Worm (Caenorhabditis elegans) whole organism, L3 larva: ENCODE measurements around the gene W09D10.4.

ENCODE experiments used
- R02D3.7 ChIP-seq: fragments of 150-350 bp; optimal IDR thresholded peaks from 2 replicates; lab custom pipeline; 2014; ENCODE audit warnings: missing biosample characterization, missing genetic modification characterization
- ZK546.5 ChIP-seq: sonication (generic microtip); optimal IDR thresholded peaks from 2 replicates; lab custom pipeline; 2017; ENCODE audit warnings: missing biosample characterization, missing genetic modification characterization
- aly-2 ChIP-seq: fragments of 150-350 bp; optimal IDR thresholded peaks from 2 replicates; lab custom pipeline; 2014; ENCODE audit warnings: missing biosample characterization, missing genetic modification characterization
- ama-1 ChIP-seq: fragments of 150-350 bp; optimal IDR thresholded peaks from 2 replicates; lab custom pipeline; 2018
- ceh-16 ChIP-seq: sonication (generic microtip); optimal IDR thresholded peaks from 2 replicates; lab custom pipeline; 2017; ENCODE audit warnings: missing biosample characterization, missing genetic modification characterization
- ceh-28 ChIP-seq: fragments of 150-350 bp; optimal IDR thresholded peaks from 2 replicates; lab custom pipeline; 2014; ENCODE audit warnings: missing biosample characterization, missing genetic modification reagents, missing genetic modification characterization
- ceh-82 ChIP-seq: fragments of 150-350 bp; optimal IDR thresholded peaks from 2 replicates; lab custom pipeline; 2014; ENCODE audit warnings: missing biosample characterization, missing genetic modification characterization
- ceh-9 ChIP-seq: sonication (generic microtip); optimal IDR thresholded peaks from 2 replicates; lab custom pipeline; 2018; ENCODE audit warnings: missing biosample characterization, missing genetic modification characterization
- daf-12 ChIP-seq: fragments of 150-350 bp; optimal IDR thresholded peaks from 2 replicates; lab custom pipeline; 2014; ENCODE audit warnings: missing biosample characterization, missing genetic modification reagents, missing genetic modification characterization
- egl-27 ChIP-seq: sonication (generic microtip); optimal IDR thresholded peaks from 4 replicates; lab custom pipeline; 2017; ENCODE audit warnings: missing biosample characterization, missing genetic modification reagents, missing genetic modification characterization
- egl-5 ChIP-seq: fragments of 150-350 bp; optimal IDR thresholded peaks from 2 replicates; lab custom pipeline; 2017; ENCODE audit warnings: missing biosample characterization, missing genetic modification reagents, missing genetic modification characterization, inconsistent platforms
- elt-2 ChIP-seq: sonication (generic microtip); optimal IDR thresholded peaks from 2 replicates; lab custom pipeline; 2016; ENCODE audit warnings: missing genetic modification reagents, mild to moderate bottlenecking, missing genetic modification characterization, missing compliant biosample characterization
- elt-3 ChIP-seq, 3 experiments: fragments of 150-350 bp in 1 of 3; sonication (generic microtip) in 2 of 3; optimal IDR thresholded peaks; 2 replicates in 2 of 3; 4 replicates in 1 of 3; lab custom pipeline; 2014 to 2017; ENCODE audit warnings: missing biosample characterization in 3 of 3, missing genetic modification characterization in 3 of 3
- eor-1 ChIP-seq, 2 experiments: fragments of 150-350 bp; optimal IDR thresholded peaks; 2 replicates each; lab custom pipeline; 2014 to 2018; ENCODE audit warnings: missing biosample characterization in 2 of 2, missing genetic modification characterization in 2 of 2
- fkh-10 ChIP-seq: sonication (generic microtip); optimal IDR thresholded peaks from 2 replicates; lab custom pipeline; 2017; ENCODE audit warnings: missing biosample characterization, missing genetic modification reagents, missing genetic modification characterization
- fkh-2 ChIP-seq: fragments of 150-350 bp; optimal IDR thresholded peaks from 2 replicates; lab custom pipeline; 2014; ENCODE audit warnings: missing biosample characterization, missing genetic modification reagents, missing genetic modification characterization
- fos-1 ChIP-seq: fragments of 150-350 bp; optimal IDR thresholded peaks from 2 replicates; lab custom pipeline; 2014; ENCODE audit warnings: missing biosample characterization, missing genetic modification characterization
- hmg-11 ChIP-seq: sonication (generic microtip); optimal IDR thresholded peaks from 2 replicates; lab custom pipeline; 2016; ENCODE audit warnings: missing genetic modification characterization, missing compliant biosample characterization
- jun-1 ChIP-seq: fragments of 150-350 bp; optimal IDR thresholded peaks from 2 replicates; lab custom pipeline; 2014; ENCODE audit warnings: missing biosample characterization, missing genetic modification reagents, missing genetic modification characterization
- lin-15B ChIP-seq: fragments of 150-350 bp; optimal IDR thresholded peaks from 2 replicates; lab custom pipeline; 2014; ENCODE audit warnings: missing biosample characterization, missing genetic modification characterization
- lin-39 ChIP-seq: fragments of 150-350 bp; optimal IDR thresholded peaks from 2 replicates; lab custom pipeline; 2018; ENCODE audit warnings: missing biosample characterization, missing genetic modification reagents, missing genetic modification characterization
- lsy-12 ChIP-seq: sonication (generic microtip); optimal IDR thresholded peaks from 2 replicates; lab custom pipeline; 2016; ENCODE audit warnings: mild to moderate bottlenecking, missing genetic modification characterization, missing compliant biosample characterization
- mdl-1 ChIP-seq: fragments of 150-350 bp; optimal IDR thresholded peaks from 2 replicates; lab custom pipeline; 2014; ENCODE audit warnings: missing biosample characterization, missing genetic modification characterization
- nfya-1 ChIP-seq: sonication (generic microtip); optimal IDR thresholded peaks from 2 replicates; lab custom pipeline; 2017; ENCODE audit warnings: missing genetic modification characterization, mild to moderate bottlenecking, missing compliant biosample characterization, antibody characterized with exemption, moderate library complexity; ENCODE audit not compliant: insufficient read depth
- nhr-11 ChIP-seq: fragments of 150-350 bp; optimal IDR thresholded peaks from 2 replicates; lab custom pipeline; 2014; ENCODE audit warnings: missing biosample characterization, missing genetic modification characterization
- nhr-12 ChIP-seq: fragments of 150-350 bp; optimal IDR thresholded peaks from 2 replicates; lab custom pipeline; 2014; ENCODE audit warnings: missing biosample characterization, missing genetic modification characterization
- nhr-23 ChIP-seq: fragments of 150-350 bp; optimal IDR thresholded peaks from 2 replicates; lab custom pipeline; 2014; ENCODE audit warnings: missing biosample characterization, missing genetic modification reagents, missing genetic modification characterization
- nhr-237 ChIP-seq: fragments of 150-350 bp; optimal IDR thresholded peaks from 2 replicates; lab custom pipeline; 2014; ENCODE audit warnings: missing biosample characterization, missing genetic modification characterization
- nhr-25 ChIP-seq: sonication (generic microtip); optimal IDR thresholded peaks from 2 replicates; lab custom pipeline; 2017; ENCODE audit warnings: missing biosample characterization, missing genetic modification characterization
- nhr-28 ChIP-seq: fragments of 150-350 bp; optimal IDR thresholded peaks from 2 replicates; lab custom pipeline; 2014; ENCODE audit warnings: missing biosample characterization, missing genetic modification characterization
- nhr-43 ChIP-seq: sonication (generic microtip); optimal IDR thresholded peaks from 2 replicates; lab custom pipeline; 2016; ENCODE audit warnings: mild to moderate bottlenecking, missing genetic modification characterization, missing compliant biosample characterization; ENCODE audit not compliant: poor library complexity, severe bottlenecking
- nhr-67 ChIP-seq: fragments of 150-350 bp; optimal IDR thresholded peaks from 2 replicates; lab custom pipeline; 2014; ENCODE audit warnings: missing biosample characterization, missing genetic modification characterization
- nhr-76 ChIP-seq: fragments of 150-350 bp; sonication (generic microtip); optimal IDR thresholded peaks from 5 replicates; lab custom pipeline; 2014; ENCODE audit warnings: missing biosample characterization, missing genetic modification characterization
- nhr-77 ChIP-seq: fragments of 150-350 bp; optimal IDR thresholded peaks from 2 replicates; lab custom pipeline; 2014; ENCODE audit warnings: missing biosample characterization, missing genetic modification characterization
- pha-4 ChIP-seq: fragments of 150-350 bp; optimal IDR thresholded peaks from 2 replicates; lab custom pipeline; 2014; ENCODE audit warnings: missing biosample characterization, missing genetic modification reagents, missing genetic modification characterization
- pqm-1 ChIP-seq: fragments of 150-350 bp; optimal IDR thresholded peaks from 2 replicates; lab custom pipeline; 2017; ENCODE audit warnings: missing biosample characterization, missing genetic modification characterization, inconsistent platforms
- skn-1 ChIP-seq: fragments of 150-350 bp; optimal IDR thresholded peaks from 2 replicates; lab custom pipeline; 2014; ENCODE audit warnings: missing biosample characterization, missing genetic modification characterization
- snpc-4 ChIP-seq: fragments of 150-350 bp; optimal IDR thresholded peaks from 2 replicates; lab custom pipeline; 2014; ENCODE audit warnings: missing biosample characterization, missing genetic modification characterization
- tbx-2 ChIP-seq: sonication (generic microtip); optimal IDR thresholded peaks from 2 replicates; lab custom pipeline; 2016; ENCODE audit warnings: mild to moderate bottlenecking, missing genetic modification characterization, missing compliant biosample characterization
- unc-39 ChIP-seq: sonication (generic microtip); optimal IDR thresholded peaks from 4 replicates; lab custom pipeline; 2017; ENCODE audit warnings: missing biosample characterization, missing genetic modification characterization
- unc-62 ChIP-seq: fragments of 150-350 bp; sonication (generic microtip); optimal IDR thresholded peaks from 4 replicates; lab custom pipeline; 2014; ENCODE audit warnings: missing biosample characterization, missing genetic modification reagents, missing genetic modification characterization
- zag-1 ChIP-seq: fragments of 150-350 bp; optimal IDR thresholded peaks from 2 replicates; lab custom pipeline; 2014; ENCODE audit warnings: missing biosample characterization, missing genetic modification characterization

The W09D10.4 gene

ce11 chrIII:10707461-10707860 is 8.5 kb downstream of the W09D10.4 start, which contains the start of gene mrpl-12:
TSS of gene mrpl-12 (plus strand) at chrIII:10707761.
- TF ChIP-seq fkh-2 (tag; lab: Kevin White, UChicago), result no peak
- no peak for TF ChIP-seq nhr-28 (tag; lab: Kevin White, UChicago)
- no peak for TF ChIP-seq ama-1 (lab: Kevin White, UChicago)
- TF ChIP-seq nhr-76 (tag; lab: Kevin White, UChicago), result no peak
- no peak for TF ChIP-seq lin-15B (tag; lab: Kevin White, UChicago)
- no peak for TF ChIP-seq pha-4
- no peak for TF ChIP-seq R02D3.7 (tag; lab: Kevin White, UChicago)
- TF ChIP-seq ceh-16, result no peak
- TF ChIP-seq nhr-237 (tag; lab: Kevin White, UChicago), result no peak
- no peak for TF ChIP-seq pqm-1 (tag; lab: Kevin White, UChicago)
- TF ChIP-seq eor-1 (tag; optimal IDR thresholded peaks at IDR 0.05; lab: Kevin White, UChicago), result no peak
- TF ChIP-seq, all 47 proteins: peak for 0

ce11 chrIII:10706972-10707438 is 9.0 kb downstream of the W09D10.4 start, which contains the start of the genes Y39A1A.21 and Y39A1A.22:
TSS of gene Y39A1A.21 (minus strand) at chrIII:10707022.
TSS of gene Y39A1A.22 (minus strand) at chrIII:10707028.
- no peak for TF ChIP-seq ceh-9
- TF ChIP-seq zag-1, result no peak
- peak; percentile 51 for TF ChIP-seq R02D3.7 (tag; lab: Kevin White, UChicago)
- TF ChIP-seq jun-1 (tag; lab: Kevin White, UChicago), result peak; percentile 55
- peak; percentile 57 for TF ChIP-seq nhr-43 (tag; lab: Kevin White, UChicago)
- TF ChIP-seq egl-27 (tag; lab: Kevin White, UChicago), result no peak
- peak; percentile 70 for TF ChIP-seq lin-39
- peak; percentile 81 for TF ChIP-seq pha-4
- TF ChIP-seq pqm-1 (tag; lab: Kevin White, UChicago), result no peak
- TF ChIP-seq tbx-2 (tag; lab: Kevin White, UChicago), result peak; percentile 76
- TF ChIP-seq nfya-1, result peak; percentile 88
- no peak for TF ChIP-seq fos-1 (tag; lab: Kevin White, UChicago)
- TF ChIP-seq lin-15B (tag; lab: Kevin White, UChicago), result peak; percentile 83
- TF ChIP-seq aly-2 (tag; lab: Kevin White, UChicago), result no peak
- TF ChIP-seq lsy-12 (tag; lab: Kevin White, UChicago), result peak; percentile 44
- peak; percentile 83 for TF ChIP-seq fkh-10 (GFP tag; lab: Kevin White, UChicago)
- peak; percentile 67 for TF ChIP-seq ceh-28
- no peak for TF ChIP-seq nhr-76 (tag; lab: Kevin White, UChicago)
- peak; percentile 59 for TF ChIP-seq skn-1 (tag; lab: Kevin White, UChicago)
- TF ChIP-seq hmg-11, result peak; percentile 79
- no peak for TF ChIP-seq nhr-28 (tag; lab: Kevin White, UChicago)
- TF ChIP-seq snpc-4 (tag; lab: Kevin White, UChicago), result peak; percentile 79
- TF ChIP-seq elt-2, result peak; percentile 64
- TF ChIP-seq nhr-11 (tag; lab: Kevin White, UChicago), result no peak
- TF ChIP-seq unc-39 (tag; lab: Kevin White, UChicago), result no peak
- TF ChIP-seq daf-12 (tag; lab: Kevin White, UChicago), result no peak
- peak; percentile 72 for TF ChIP-seq egl-5 (tag; lab: Kevin White, UChicago)
- no peak for TF ChIP-seq nhr-25
- no peak for TF ChIP-seq elt-3 (tag; optimal IDR thresholded peaks at IDR 0.05; lab: Kevin White, UChicago)
- TF ChIP-seq nhr-77 (tag; lab: Kevin White, UChicago), result no peak
- no peak for TF ChIP-seq mdl-1
- no peak for TF ChIP-seq nhr-67 (tag; lab: Kevin White, UChicago)
- TF ChIP-seq nhr-23, result peak; percentile 63
- peak; percentile 1 for TF ChIP-seq ceh-82 (tag; lab: Kevin White, UChicago)
- TF ChIP-seq, all 47 proteins: peak for 18

- TF ChIP-seq fkh-2 (tag; lab: Kevin White, UChicago), result no peak
- TF ChIP-seq R02D3.7 (tag; lab: Kevin White, UChicago), result no peak
- no peak for TF ChIP-seq unc-62 (GFP tag; lab: Kevin White, UChicago)
- TF ChIP-seq nhr-12 (tag; lab: Kevin White, UChicago), result no peak
- TF ChIP-seq nfya-1, result no peak
- no peak for TF ChIP-seq nhr-23
- TF ChIP-seq ZK546.5 (tag; lab: Kevin White, UChicago), result no peak
- no peak for TF ChIP-seq ceh-82 (tag; lab: Kevin White, UChicago)
- no peak for TF ChIP-seq lsy-12 (tag; lab: Kevin White, UChicago)
- TF ChIP-seq nhr-77 (tag; lab: Kevin White, UChicago), result no peak
- no peak for TF ChIP-seq lin-15B (tag; lab: Kevin White, UChicago)
- TF ChIP-seq nhr-11 (tag; lab: Kevin White, UChicago), result no peak
- TF ChIP-seq, all 47 proteins: peak for 0
Observed at ce11 chrIII:10706481-10706880, 9.5 kb downstream of the W09D10.4 start.
